Worm (Caenorhabditis elegans): ENCODE results near the gene B0304.4.

ce11 chrII:4478303-4478702 lies 44.7 kb downstream of the B0304.4 start, which contains the start of gene T05C1.1:
- no peak for TF ChIP-seq nhr-237 (tag; optimal IDR thresholded peaks at IDR 0.05)
- no peak for TF ChIP-seq mab-5 (tag; optimal IDR thresholded peaks at IDR 0.05)
